Fruit fly (Drosophila melanogaster) whole organism, pupa: ENCODE data around the gene CG7560.

Source experiments
- CG10348 ChIP-seq: fragments of 200-800 bp; sonication (Bioruptor generic); IDR thresholded peaks from 2 replicates; pipeline ENCODE4 v1.3.6; 2022; ENCODE audit warnings: missing biosample characterization, missing genetic modification characterization
- CG12605 ChIP-seq: fragments of 200-800 bp; sonication (Bioruptor generic); IDR thresholded peaks from 2 replicates; pipeline ENCODE4 v1.3.6; 2022; ENCODE audit warnings: missing biosample characterization, missing genetic modification characterization
- CG13204 ChIP-seq: fragments of 200-800 bp; sonication (Bioruptor generic); optimal IDR thresholded peaks from 2 replicates; lab custom pipeline; 2018; ENCODE audit warnings: missing biosample characterization, mild to moderate bottlenecking, missing genetic modification characterization, moderate library complexity
- CG14655 ChIP-seq: fragments of 200-800 bp; sonication (Bioruptor generic); optimal IDR thresholded peaks from 3 replicates; lab custom pipeline; 2017; ENCODE audit warnings: mild to moderate bottlenecking, missing biosample characterization, missing genetic modification reagents, missing genetic modification characterization
- CG15710 ChIP-seq: fragments of 200-800 bp; sonication (Bioruptor generic); optimal IDR thresholded peaks from 2 replicates; lab custom pipeline; 2018; ENCODE audit warnings: missing biosample characterization, mild to moderate bottlenecking, missing genetic modification characterization, moderate library complexity
- CG17806 ChIP-seq: fragments of 200-800 bp; sonication (Bioruptor generic); optimal IDR thresholded peaks from 2 replicates; lab custom pipeline; 2018; ENCODE audit warnings: missing biosample characterization, mild to moderate bottlenecking, missing genetic modification characterization, moderate library complexity
- CG32121 ChIP-seq: fragments of 200-800 bp; sonication (Bioruptor generic); IDR thresholded peaks from 2 replicates; pipeline ENCODE4 v1.3.6; 2022; ENCODE audit warnings: missing biosample characterization, missing genetic modification characterization
- CG34367 ChIP-seq: fragments of 200-800 bp; sonication (Bioruptor generic); optimal IDR thresholded peaks from 2 replicates; lab custom pipeline; 2018; ENCODE audit warnings: missing biosample characterization, mild to moderate bottlenecking, missing genetic modification characterization
- CG4496 ChIP-seq: fragments of 200-800 bp; sonication (Bioruptor generic); IDR thresholded peaks from 3 replicates; pipeline ENCODE4 v1.3.6; 2022; ENCODE audit warnings: missing biosample characterization, missing genetic modification characterization
- CG8159 ChIP-seq: fragments of 200-800 bp; sonication (Bioruptor generic); optimal IDR thresholded peaks from 3 replicates; lab custom pipeline; 2018; ENCODE audit warnings: missing biosample characterization, mild to moderate bottlenecking, missing genetic modification characterization, moderate library complexity
- CG8301 ChIP-seq: fragments of 200-800 bp; sonication (Bioruptor generic); optimal IDR thresholded peaks from 2 replicates; lab custom pipeline; 2018; ENCODE audit warnings: missing biosample characterization, mild to moderate bottlenecking, missing genetic modification characterization
- CG9948 ChIP-seq: fragments of 200-800 bp; sonication (Bioruptor generic); optimal IDR thresholded peaks from 2 replicates; lab custom pipeline; 2018; ENCODE audit warnings: missing biosample characterization, mild to moderate bottlenecking, missing genetic modification characterization, moderate library complexity
- D1 ChIP-seq: fragments of 200-800 bp; sonication (Bioruptor generic); optimal IDR thresholded peaks from 2 replicates; lab custom pipeline; 2018; ENCODE audit warnings: missing biosample characterization, mild to moderate bottlenecking, missing genetic modification characterization, moderate library complexity
- EcR ChIP-seq: fragments of 200-800 bp; sonication (Bioruptor generic); optimal IDR thresholded peaks from 3 replicates; lab custom pipeline; 2019; ENCODE audit warnings: missing biosample characterization, missing genetic modification characterization, mild to moderate bottlenecking, moderate library complexity, missing genetic modification reagents
- Ets98B ChIP-seq: fragments of 200-800 bp; sonication (Bioruptor generic); IDR thresholded peaks from 2 replicates; pipeline ENCODE4 v1.3.6; 2022; ENCODE audit warnings: missing biosample characterization, missing genetic modification characterization
- Pif1A ChIP-seq: fragments of 200-800 bp; sonication (Bioruptor generic); optimal IDR thresholded peaks from 3 replicates; lab custom pipeline; 2016; ENCODE audit warnings: missing biosample characterization, missing genetic modification characterization
- Pif1B ChIP-seq: fragments of 200-800 bp; sonication (Bioruptor generic); optimal IDR thresholded peaks from 3 replicates; lab custom pipeline; 2016; ENCODE audit warnings: missing biosample characterization, missing genetic modification characterization
- Snoo ChIP-seq: fragments of 200-800 bp; sonication (Bioruptor generic); optimal IDR thresholded peaks from 3 replicates; lab custom pipeline; 2017; ENCODE audit warnings: missing biosample characterization, mild to moderate bottlenecking, missing genetic modification characterization, inconsistent platforms
- fd96Ca ChIP-seq: fragments of 200-800 bp; sonication (Bioruptor generic); IDR thresholded peaks from 3 replicates; pipeline ENCODE4 v1.3.6; 2022; ENCODE audit warnings: missing biosample characterization, missing genetic modification characterization
- gl ChIP-seq: fragments of 200-800 bp; sonication (Bioruptor generic); optimal IDR thresholded peaks from 2 replicates; lab custom pipeline; 2018; ENCODE audit warnings: missing biosample characterization, mild to moderate bottlenecking, missing genetic modification characterization
- rn ChIP-seq: fragments of 200-800 bp; sonication (Bioruptor generic); IDR thresholded peaks from 2 replicates; pipeline ENCODE4 v1.3.6; 2022; ENCODE audit warnings: missing biosample characterization, missing genetic modification characterization

The CG7560 gene

DNA sequence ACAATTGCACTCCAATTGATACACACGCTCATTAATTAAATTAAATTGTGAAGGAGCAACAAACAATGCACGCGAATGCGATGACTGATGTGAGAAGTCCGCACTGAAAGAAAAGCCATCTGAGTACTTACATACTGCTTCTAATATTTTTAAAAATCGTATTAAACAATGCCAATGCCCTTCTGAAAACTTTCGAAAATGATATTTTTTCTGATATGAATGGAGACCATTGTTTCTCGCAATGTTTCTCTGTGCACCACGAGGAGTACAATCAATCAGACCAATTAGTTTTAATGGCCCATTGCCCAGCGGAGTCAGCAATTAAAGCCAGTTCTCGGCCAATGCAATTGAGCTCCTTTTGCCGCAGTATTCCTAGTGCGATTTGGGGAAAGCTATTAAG is 8.2 kb downstream of the CG7560 start:
- TF ChIP-seq CG17806 (peak; percentile 21), CG15710 (tag; lab: Kevin White, UChicago) (peak; percentile 6), CG32121 (GFP tag; lab: Robert Waterston, UW) (0 out of 2 replicates have a peak, but pooled peaks have one; percentile 18), CG9948 (tag; lab: Kevin White, UChicago) (peak; percentile 4), CG12605 (GFP tag; lab: Robert Waterston, UW) (no peak), CG14655 (peak; percentile 31), rn (GFP tag; lab: Robert Waterston, UW) (0 out of 2 replicates have a peak, but pooled peaks have one; percentile 15), CG34367 (tag; lab: Kevin White, UChicago) (no peak), CG4496 (peak; percentile 71), EcR (GFP tag; lab: Kevin White, UChicago) (no peak), CG10348 (GFP tag; lab: Robert Waterston, UW) (no peak), fd96Ca (GFP tag; lab: Robert Waterston, UW) (peak; percentile 65), CG8159 (tag; lab: Kevin White, UChicago) (peak; percentile 56), Ets98B (GFP tag; lab: Robert Waterston, UW) (no peak)

DNA sequence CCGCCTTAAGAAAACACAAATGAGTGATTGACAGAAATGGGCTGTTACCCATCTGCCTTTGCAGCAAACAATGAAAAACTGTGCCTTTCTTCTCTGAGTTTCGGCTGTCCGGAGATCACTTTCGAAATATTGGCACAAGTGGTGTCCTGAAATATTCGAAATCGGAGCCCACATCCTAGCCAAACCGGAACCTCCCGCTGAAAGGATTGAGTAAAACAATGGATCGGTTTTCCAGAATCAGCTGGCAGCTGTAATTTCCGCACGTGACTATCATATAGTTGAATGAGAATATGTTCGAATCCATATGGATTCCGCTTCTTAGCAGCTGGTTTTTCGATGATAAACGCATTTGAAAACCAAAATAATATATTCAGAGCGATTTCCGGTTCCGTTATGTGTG is 9.2 kb downstream of the CG7560 start:
- TF ChIP-seq CG9948 (tag; lab: Kevin White, UChicago) (no peak), CG13204 (GFP tag; lab: Kevin White, UChicago) (no peak), EcR (GFP tag; lab: Kevin White, UChicago) (no peak), fd96Ca (GFP tag; lab: Robert Waterston, UW) (no peak), CG8159 (tag; lab: Kevin White, UChicago) (no peak), Ets98B (GFP tag; lab: Robert Waterston, UW) (no peak), Pif1B (GFP tag; lab: Kevin White, UChicago) (no peak), CG32121 (GFP tag; lab: Robert Waterston, UW) (no peak), CG12605 (GFP tag; lab: Robert Waterston, UW) (no peak), CG17806 (no peak), rn (GFP tag; lab: Robert Waterston, UW) (no peak), CG4496 (no peak), CG8301 (tag; lab: Kevin White, UChicago) (no peak), CG34367 (tag; lab: Kevin White, UChicago) (no peak), CG10348 (GFP tag; lab: Robert Waterston, UW) (no peak), Pif1A (GFP tag; lab: Kevin White, UChicago) (no peak)

DNA sequence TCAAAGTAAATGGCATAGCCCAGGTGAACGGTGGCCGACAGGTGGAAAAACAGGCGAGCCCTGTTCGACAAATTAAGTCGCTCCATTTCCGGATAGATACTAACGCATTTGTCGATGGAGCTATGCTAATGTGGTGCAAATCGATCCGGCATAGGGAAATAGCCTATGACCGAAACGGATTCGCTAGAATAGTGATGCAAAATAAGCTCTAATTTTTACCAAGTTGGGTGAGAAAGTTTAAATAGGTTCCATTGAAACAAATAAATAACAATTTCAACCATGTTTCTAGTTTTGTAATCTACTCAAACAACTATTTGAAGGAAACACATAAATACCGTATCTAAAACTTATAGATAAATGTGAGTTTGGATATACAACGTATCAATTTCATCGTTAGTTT is 10.4 kb downstream of the CG7560 start, which contains the start of gene CG6149:
Gene CG6149 (minus strand): TSS at position 101 of the 400 bp plus-strand sequence.
- no peak for TF ChIP-seq gl (tag; lab: Kevin White, UChicago)
- TF ChIP-seq CG34367 (tag; lab: Kevin White, UChicago), result no peak
- TF ChIP-seq Ets98B (GFP tag; lab: Robert Waterston, UW), result no peak
- TF ChIP-seq CG13204 (GFP tag; lab: Kevin White, UChicago), result no peak
- no peak for TF ChIP-seq Snoo (tag; lab: Kevin White, UChicago)
- no peak for TF ChIP-seq rn (GFP tag; lab: Robert Waterston, UW)
- TF ChIP-seq D1 (tag; lab: Kevin White, UChicago), result no peak
- TF ChIP-seq Pif1B (GFP tag; lab: Kevin White, UChicago), result no peak
- no peak for TF ChIP-seq CG10348 (GFP tag; lab: Robert Waterston, UW)
- TF ChIP-seq EcR (GFP tag; lab: Kevin White, UChicago), result no peak
- TF ChIP-seq CG4496, result no peak
- TF ChIP-seq CG15710 (tag; lab: Kevin White, UChicago), result no peak
- TF ChIP-seq fd96Ca (GFP tag; lab: Robert Waterston, UW), result no peak
- TF ChIP-seq CG17806, result no peak
- no peak for TF ChIP-seq Pif1A (GFP tag; lab: Kevin White, UChicago)
- no peak for TF ChIP-seq CG12605 (GFP tag; lab: Robert Waterston, UW)
- no peak for TF ChIP-seq CG32121 (GFP tag; lab: Robert Waterston, UW)
- TF ChIP-seq, all 21 proteins: peak for 0

DNA sequence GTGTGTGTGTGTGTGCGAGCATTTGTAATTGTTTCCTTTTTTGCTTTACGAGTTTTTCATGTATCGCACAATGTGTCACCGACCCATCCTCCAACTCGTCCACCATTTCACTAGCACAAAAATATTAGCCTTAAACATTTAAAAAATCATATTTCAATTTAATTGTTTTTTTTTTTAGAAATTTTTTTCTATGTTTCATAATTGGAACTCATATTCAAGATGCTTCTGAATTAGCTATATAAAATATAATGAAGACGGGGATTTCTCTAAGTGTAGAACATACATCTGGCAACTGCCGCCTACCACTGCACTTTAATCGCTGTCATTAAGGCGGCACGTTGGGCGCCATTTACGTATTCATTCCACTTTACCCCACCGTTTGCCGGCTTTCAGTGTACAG is 14.6 kb downstream of the CG7560 start:
- TF ChIP-seq Pif1A (GFP tag; lab: Kevin White, UChicago) (peak; percentile 53), CG10348 (GFP tag; lab: Robert Waterston, UW) (no peak), gl (tag; lab: Kevin White, UChicago) (no peak), CG14655 (peak; percentile 46), CG4496 (peak; percentile 57; the same call in 2 of the 3 replicates), D1 (tag; lab: Kevin White, UChicago) (no peak), CG15710 (tag; lab: Kevin White, UChicago) (peak; percentile 44), CG34367 (tag; lab: Kevin White, UChicago) (peak; percentile 15), CG9948 (tag; lab: Kevin White, UChicago) (peak; percentile 49), CG8301 (tag; lab: Kevin White, UChicago) (peak; percentile 3), fd96Ca (GFP tag; lab: Robert Waterston, UW) (0 out of 3 replicates have a peak, but pooled peaks have one; percentile 8), Pif1B (GFP tag; lab: Kevin White, UChicago) (peak; percentile 43), rn (GFP tag; lab: Robert Waterston, UW) (no peak), CG12605 (GFP tag; lab: Robert Waterston, UW) (peak; percentile 43; the same call in 1 of the 2 replicates), CG8159 (tag; lab: Kevin White, UChicago) (peak; percentile 75), Ets98B (GFP tag; lab: Robert Waterston, UW) (peak; percentile 26; the same call in 1 of the 2 replicates), CG17806 (peak; percentile 55)

DNA sequence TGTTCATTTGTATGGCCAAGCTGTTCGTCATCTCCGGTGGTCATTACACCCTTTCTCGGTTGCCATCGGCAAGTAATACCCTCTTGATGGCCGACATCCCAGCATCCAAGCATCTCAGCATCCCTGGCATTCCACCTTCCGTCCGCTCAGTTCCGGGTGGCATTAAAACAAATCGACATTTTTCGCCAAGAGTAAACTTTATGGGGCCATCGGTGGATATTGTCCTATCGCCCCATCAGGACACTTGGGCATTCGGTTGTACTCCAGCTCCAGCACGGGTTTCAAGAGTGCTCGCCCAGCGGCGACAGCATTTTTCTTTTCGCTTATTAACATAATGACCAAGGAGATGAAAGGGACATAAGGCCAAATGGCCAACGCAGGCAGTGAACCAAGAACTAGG is 15.3 kb downstream of the CG7560 start:
- TF ChIP-seq CG34367 (tag; lab: Kevin White, UChicago) (no peak), CG32121 (GFP tag; lab: Robert Waterston, UW) (no peak), Pif1B (GFP tag; lab: Kevin White, UChicago) (no peak), CG14655 (no peak), CG15710 (tag; lab: Kevin White, UChicago) (no peak), EcR (GFP tag; lab: Kevin White, UChicago) (no peak), CG9948 (tag; lab: Kevin White, UChicago) (no peak), gl (tag; lab: Kevin White, UChicago) (no peak), Pif1A (GFP tag; lab: Kevin White, UChicago) (no peak), Snoo (tag; lab: Kevin White, UChicago) (no peak), D1 (tag; lab: Kevin White, UChicago) (no peak), CG13204 (GFP tag; lab: Kevin White, UChicago) (no peak), rn (GFP tag; lab: Robert Waterston, UW) (no peak), fd96Ca (GFP tag; lab: Robert Waterston, UW) (no peak), CG12605 (GFP tag; lab: Robert Waterston, UW) (no peak), CG8159 (tag; lab: Kevin White, UChicago) (no peak), CG4496 (no peak), CG8301 (tag; lab: Kevin White, UChicago) (no peak), CG10348 (GFP tag; lab: Robert Waterston, UW) (no peak)
